Worm (Caenorhabditis elegans) whole organism, dauer: Measurements from ENCODE around the gene R10H10.4.

Experiments
- unc-62 ChIP-seq: sonication (generic microtip); optimal IDR thresholded peaks from 2 replicates; lab custom pipeline; 2017; ENCODE audit warnings: missing biosample characterization, missing genetic modification reagents, missing genetic modification characterization

The R10H10.4 gene

DNA sequence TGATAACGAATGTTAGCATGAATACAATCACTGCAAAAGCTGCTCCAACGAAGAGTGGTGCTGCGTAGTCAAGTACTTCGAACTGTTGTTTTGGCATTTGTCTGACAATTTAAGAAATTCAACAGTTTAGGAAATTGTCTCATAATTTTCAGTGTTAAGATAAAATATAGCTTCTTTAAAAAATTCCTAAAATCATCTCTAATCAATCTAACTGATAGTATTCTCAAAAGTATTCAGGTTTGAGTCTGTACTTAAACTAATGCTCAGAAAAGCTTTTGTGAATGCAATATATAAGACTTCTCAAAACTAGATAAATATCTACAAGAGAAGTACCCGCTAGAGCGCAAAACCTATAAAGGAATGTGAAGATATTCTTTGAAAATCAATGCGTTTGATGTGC is at the start of gene R10H10.4:
TSS of gene R10H10.4 (minus strand) at position 101 of the 400 bp plus-strand sequence.
- TF ChIP-seq unc-62 (GFP tag; lab: Kevin White, UChicago) = no peak

DNA sequence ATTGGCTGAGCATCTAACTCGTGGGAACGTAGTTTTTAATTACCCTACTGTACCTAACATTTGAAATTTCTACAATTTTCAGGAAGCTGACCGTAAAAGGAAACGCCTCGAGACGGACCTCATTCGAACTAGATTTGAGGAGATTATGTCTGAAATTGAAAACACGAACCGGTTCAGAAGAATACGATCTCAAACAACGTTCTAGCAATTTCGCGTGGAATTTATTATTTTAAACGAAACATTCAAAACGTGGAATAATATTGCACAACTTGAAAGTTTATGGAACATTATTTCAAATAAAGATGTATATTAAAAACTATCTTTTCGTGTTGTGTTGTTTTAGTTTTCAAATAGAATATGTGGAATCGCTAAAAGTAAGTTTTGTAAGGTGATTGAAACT is 48.8 kb upstream of the R10H10.4 start, which contains the start of gene F13B12.7:
TSS of gene F13B12.7 (plus strand) at position 301 of the 400 bp plus-strand sequence.
- no peak for TF ChIP-seq unc-62 (GFP tag; lab: Kevin White, UChicago)

DNA sequence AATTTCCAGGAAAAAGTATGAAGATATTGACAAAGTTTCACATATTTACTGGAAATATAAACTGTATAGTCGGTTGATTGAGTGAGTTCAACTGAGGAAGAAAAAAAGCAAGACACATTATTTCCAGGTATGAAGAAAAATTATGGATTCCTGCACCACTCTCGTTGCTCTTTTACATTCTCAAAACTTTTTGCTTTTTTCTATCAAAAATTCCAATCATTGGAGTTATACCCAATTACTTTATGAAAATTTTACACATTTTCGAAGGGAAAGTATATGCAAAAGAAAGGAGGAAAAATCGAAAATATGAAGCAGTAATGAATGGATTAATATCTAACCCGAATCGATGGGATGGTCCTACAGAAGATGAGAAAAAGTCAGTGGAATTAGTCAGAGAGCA is 48.1 kb upstream of the R10H10.4 start:
- TF ChIP-seq unc-62 (GFP tag; lab: Kevin White, UChicago) = no peak

- no peak for TF ChIP-seq unc-62 (GFP tag; lab: Kevin White, UChicago)
These were observed 44.1 kb upstream of the R10H10.4 start, which contains the start of gene F13B12.3 for ce11 chrIV:10438901-10439300. Gene F13B12.3 (plus strand): TSS chrIV:10439123.

DNA sequence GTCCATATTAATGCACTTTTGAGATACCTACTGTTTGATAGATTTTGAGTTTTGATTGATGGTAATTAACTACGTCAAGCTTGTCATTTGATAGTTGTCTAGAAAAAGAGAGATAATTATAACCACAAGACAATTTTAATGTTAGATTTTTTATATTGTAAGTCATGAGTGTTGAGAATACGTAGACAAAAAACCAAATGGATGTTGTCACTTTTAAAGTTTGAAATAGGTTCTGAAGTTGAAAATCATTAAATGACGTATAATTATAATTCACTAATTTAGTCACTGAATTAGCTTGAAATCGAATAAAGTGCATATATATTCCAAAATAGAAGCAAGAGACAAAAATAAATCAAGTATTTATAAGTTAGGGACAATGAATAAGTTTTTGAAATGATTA is 42.4 kb upstream of the R10H10.4 start:
- no peak for TF ChIP-seq unc-62 (GFP tag; lab: Kevin White, UChicago)

DNA sequence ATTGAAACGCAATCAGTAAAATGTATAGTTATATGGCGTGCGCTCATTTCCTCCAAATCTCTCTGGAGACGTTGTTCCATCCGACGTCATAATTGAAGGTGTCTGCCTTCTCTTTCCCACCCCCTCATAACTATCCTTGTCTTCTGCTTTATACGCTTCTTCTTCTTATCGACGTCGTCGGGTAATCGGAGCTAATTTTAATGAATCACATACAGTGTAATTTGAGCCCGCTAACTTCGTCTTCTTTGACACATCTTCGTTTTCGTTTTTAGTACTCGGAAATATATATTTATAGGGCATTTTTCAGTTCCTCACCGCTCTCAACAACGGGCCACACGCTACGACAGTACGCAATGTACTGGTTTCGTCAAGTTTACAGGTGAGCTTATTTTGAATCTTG is 41.6 kb upstream of the R10H10.4 start, which contains the start of gene ins-1:
TSS of gene ins-1 (plus strand) at position 301 of the 400 bp plus-strand sequence.
- TF ChIP-seq unc-62 (GFP tag; lab: Kevin White, UChicago) = no peak

- TF ChIP-seq unc-62 (GFP tag; lab: Kevin White, UChicago) = no peak
These were observed 35.7 kb upstream of the R10H10.4 start for ce11 chrIV:10430507-10430906.

DNA sequence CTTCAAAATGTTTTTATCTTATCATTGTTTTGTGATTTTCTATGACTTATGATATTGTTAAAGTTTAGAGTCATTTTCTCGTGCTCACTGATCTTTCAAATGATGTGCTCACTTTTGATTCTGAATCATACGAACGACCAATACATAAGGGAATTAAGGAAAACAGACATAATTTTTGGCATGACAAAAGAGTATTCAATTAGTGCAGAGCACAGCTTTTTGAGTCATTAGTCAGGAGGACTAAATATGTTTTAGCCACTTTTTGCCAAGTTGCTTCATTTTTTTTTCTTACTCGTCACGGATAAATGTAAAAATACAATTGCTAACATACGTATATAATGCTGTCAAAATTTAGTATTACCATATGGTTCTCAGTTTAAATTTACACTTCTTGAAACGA is 34.4 kb upstream of the R10H10.4 start, which contains the start of gene F13B12.2:
TSS of gene F13B12.2 (minus strand) at position 2 of the 400 bp plus-strand sequence.
- no peak for TF ChIP-seq unc-62 (GFP tag; lab: Kevin White, UChicago)

DNA sequence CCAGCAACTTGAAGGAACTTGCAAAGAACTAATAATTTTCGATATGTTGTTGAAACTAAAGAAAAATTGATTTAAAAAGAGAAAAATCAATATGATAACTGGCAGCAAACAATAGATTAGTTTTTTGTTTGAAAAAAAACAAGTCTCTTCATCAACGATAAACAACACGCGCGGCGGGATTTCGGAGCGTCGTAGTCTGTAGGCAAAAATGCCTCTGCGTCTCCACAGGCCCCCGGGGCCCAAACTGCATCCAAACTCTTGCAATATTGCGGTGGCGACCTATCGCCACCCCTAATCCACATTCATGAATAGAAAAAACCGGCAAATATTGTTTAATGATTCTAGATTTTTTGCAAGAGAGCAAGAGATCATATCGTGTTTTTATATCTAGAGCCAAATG is 30.4 kb upstream of the R10H10.4 start:
- no peak for TF ChIP-seq unc-62 (GFP tag; lab: Kevin White, UChicago)

DNA sequence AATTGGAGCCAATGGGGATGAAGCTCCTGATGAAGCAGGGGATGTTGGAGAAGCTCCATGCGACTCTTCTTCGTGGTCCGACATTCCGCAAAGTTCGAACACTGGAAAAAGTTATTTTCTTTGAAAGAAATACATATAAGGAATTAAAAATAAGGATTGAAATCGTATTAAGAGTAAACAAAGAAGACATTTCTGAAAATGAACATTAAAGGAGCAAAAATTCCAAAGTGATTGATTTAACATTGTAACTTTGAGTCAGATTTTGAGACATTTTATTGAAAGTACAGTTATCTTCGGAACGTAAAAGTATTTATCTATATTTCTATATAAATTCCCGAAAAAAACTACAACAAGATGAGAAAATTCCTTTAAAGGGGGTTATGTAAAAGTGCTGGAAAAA is 29.8 kb upstream of the R10H10.4 start, which contains the start of gene F13B12.1:
TSS of gene F13B12.1 (minus strand) at position 101 of the 400 bp plus-strand sequence.
- no peak for TF ChIP-seq unc-62 (GFP tag; lab: Kevin White, UChicago)

ce11 chrIV:10422230-10422629 is 27.5 kb upstream of the R10H10.4 start:
- TF ChIP-seq unc-62 (GFP tag; lab: Kevin White, UChicago) = no peak

DNA sequence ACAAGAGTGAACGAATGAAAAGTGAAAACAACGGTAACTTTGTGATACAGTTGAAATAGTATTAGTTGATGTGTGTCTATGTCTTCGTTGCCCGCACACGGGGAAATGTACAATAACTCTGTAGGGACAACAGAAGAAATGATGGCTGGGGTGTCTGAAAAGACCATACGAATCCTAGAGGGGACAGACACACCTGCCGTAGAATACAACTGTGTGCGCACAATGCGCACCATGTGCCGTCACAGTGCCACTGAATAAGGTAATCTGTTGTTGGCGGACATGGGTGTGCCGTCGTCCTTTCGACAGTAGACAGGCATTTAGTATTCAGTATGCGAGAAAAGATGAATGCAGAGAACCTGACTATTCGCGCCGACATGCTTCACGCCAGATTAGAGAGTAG is 26.5 kb upstream of the R10H10.4 start:
- no peak for TF ChIP-seq unc-62 (GFP tag; lab: Kevin White, UChicago)

DNA sequence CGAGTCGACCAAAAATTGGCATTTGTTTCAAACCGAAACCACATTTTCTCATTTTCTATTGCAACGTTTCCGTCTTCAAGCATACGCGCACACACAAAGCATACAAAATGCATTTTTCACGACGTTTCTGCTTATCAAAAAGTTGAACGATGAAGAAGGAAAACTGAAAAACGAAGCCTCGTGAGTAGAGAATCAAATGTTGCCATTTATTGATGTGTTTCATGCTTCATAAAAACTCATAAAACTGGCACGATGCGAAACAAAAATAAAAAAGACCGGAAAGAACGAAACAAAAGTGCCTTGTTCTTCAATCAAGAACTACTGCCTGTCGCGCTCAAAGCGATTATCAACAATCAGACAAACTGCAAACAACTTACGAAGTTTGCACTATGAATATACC is 25.7 kb upstream of the R10H10.4 start:
- TF ChIP-seq unc-62 (GFP tag; lab: Kevin White, UChicago) = no peak

ce11 chrIV:10419896-10420295 is 25.1 kb upstream of the R10H10.4 start:
- TF ChIP-seq unc-62 (GFP tag; lab: Kevin White, UChicago) = no peak

DNA sequence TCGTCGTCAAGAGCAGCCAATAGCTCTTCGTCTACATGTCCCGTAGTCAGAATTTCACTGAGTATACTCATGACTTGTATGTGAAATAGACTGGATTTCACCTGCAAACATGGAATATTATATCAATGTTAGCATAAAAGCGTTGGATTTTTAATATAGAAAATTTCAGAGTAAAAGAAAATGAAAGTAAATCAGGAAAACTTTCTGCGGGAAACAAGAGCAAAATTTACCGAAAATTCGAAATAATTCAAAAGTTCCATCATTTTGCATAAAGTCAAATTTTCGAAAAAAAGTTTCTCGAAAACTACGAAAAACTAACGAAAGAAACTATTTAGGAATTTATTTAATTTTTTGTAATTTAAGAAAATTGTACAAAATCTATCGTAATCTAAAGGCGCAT is 23.0 kb upstream of the R10H10.4 start, which contains the start of gene F13B12.6:
TSS of gene F13B12.6 (minus strand) at position 101 of the 400 bp plus-strand sequence.
- no peak for TF ChIP-seq unc-62 (GFP tag; lab: Kevin White, UChicago)

ce11 chrIV:10413828-10414227 is 19.1 kb upstream of the R10H10.4 start, which contains the start of gene R10H10.7:
Gene R10H10.7 (minus strand): TSS chrIV:10413928.
- no peak for TF ChIP-seq unc-62 (GFP tag; lab: Kevin White, UChicago)

DNA sequence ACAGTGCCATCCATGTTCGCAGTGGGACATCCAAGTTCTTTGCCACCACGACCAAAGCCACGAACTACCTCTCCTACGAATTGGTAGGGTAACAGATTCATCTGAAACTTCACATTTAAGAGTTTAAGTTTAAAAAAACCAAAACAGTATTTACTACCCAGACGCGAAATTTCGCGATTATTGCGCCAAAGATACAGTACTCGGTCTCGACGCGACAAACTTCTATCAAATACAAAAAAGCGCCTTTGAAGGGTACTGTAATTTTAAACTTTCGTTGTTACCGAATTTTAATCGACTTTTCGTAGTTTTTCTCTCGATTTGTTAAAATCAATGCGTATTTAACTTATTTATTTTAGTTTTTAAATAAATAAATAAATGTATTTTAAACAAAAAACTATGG is 14.6 kb upstream of the R10H10.4 start, which contains the start of gene rfk-1:
TSS of gene rfk-1 (minus strand) at position 101 of the 400 bp plus-strand sequence.
- TF ChIP-seq unc-62 (GFP tag; lab: Kevin White, UChicago) = no peak
